Fruit fly (Drosophila melanogaster) whole organism, prepupa: Measurements from ENCODE around the gene Mgstl.

ENCODE experiments used
- Blimp-1 ChIP-seq: fragments of 200-800 bp; sonication (Bioruptor generic); optimal IDR thresholded peaks from 3 replicates; lab custom pipeline; 2017; ENCODE audit warnings: missing biosample characterization, missing genetic modification characterization, mild to moderate bottlenecking, moderate library complexity, missing genetic modification reagents
- CG10631 ChIP-seq: fragments of 200-800 bp; sonication (Bioruptor generic); optimal IDR thresholded peaks from 2 replicates; lab custom pipeline; 2016; ENCODE audit warnings: missing biosample characterization, missing genetic modification characterization
- CG11762 ChIP-seq: fragments of 200-800 bp; sonication (Bioruptor generic); optimal IDR thresholded peaks from 3 replicates; lab custom pipeline; 2016; ENCODE audit warnings: missing biosample characterization, missing genetic modification characterization; ENCODE audit not compliant: insufficient read depth
- CG11902 ChIP-seq: fragments of 200-800 bp; sonication (Bioruptor generic); optimal IDR thresholded peaks from 3 replicates; lab custom pipeline; 2016; ENCODE audit warnings: missing biosample characterization, missing genetic modification characterization
- CG1621 ChIP-seq: fragments of 200-800 bp; sonication (Bioruptor generic); optimal IDR thresholded peaks from 3 replicates; lab custom pipeline; 2018; ENCODE audit warnings: missing biosample characterization, mild to moderate bottlenecking, missing genetic modification characterization
- CG16779 ChIP-seq: fragments of 200-800 bp; sonication (Bioruptor generic); optimal IDR thresholded peaks from 3 replicates; lab custom pipeline; 2017; ENCODE audit warnings: missing biosample characterization, mild to moderate bottlenecking, missing genetic modification characterization
- CG31627 ChIP-seq: fragments of 200-800 bp; sonication (Bioruptor generic); optimal IDR thresholded peaks from 3 replicates; lab custom pipeline; 2016; ENCODE audit warnings: missing biosample characterization, missing genetic modification characterization
- CG32006 ChIP-seq: fragments of 200-800 bp; sonication (Bioruptor generic); optimal IDR thresholded peaks from 3 replicates; lab custom pipeline; 2017; ENCODE audit warnings: missing biosample characterization, mild to moderate bottlenecking, missing genetic modification characterization
- CG34406 ChIP-seq: fragments of 200-800 bp; sonication (Bioruptor generic); optimal IDR thresholded peaks from 3 replicates; lab custom pipeline; 2016; ENCODE audit warnings: missing biosample characterization, missing genetic modification characterization
- CG3919 ChIP-seq: fragments of 200-800 bp; sonication (Bioruptor generic); optimal IDR thresholded peaks from 3 replicates; lab custom pipeline; 2016; ENCODE audit warnings: missing biosample characterization, missing genetic modification characterization
- CG4318 ChIP-seq: fragments of 200-800 bp; sonication (Bioruptor generic); optimal IDR thresholded peaks from 3 replicates; lab custom pipeline; 2017; ENCODE audit warnings: missing biosample characterization, mild to moderate bottlenecking, missing genetic modification characterization
- CG6163 ChIP-seq: fragments of 200-800 bp; sonication (Bioruptor generic); IDR thresholded peaks from 3 replicates; pipeline ENCODE4 v1.3.6; 2022; ENCODE audit warnings: missing biosample characterization, missing genetic modification characterization
- CG6792 ChIP-seq: fragments of 200-800 bp; sonication (Bioruptor generic); optimal IDR thresholded peaks from 3 replicates; lab custom pipeline; 2016; ENCODE audit warnings: missing biosample characterization, missing genetic modification characterization
- CG6808 ChIP-seq: fragments of 200-800 bp; sonication (Bioruptor generic); optimal IDR thresholded peaks from 3 replicates; lab custom pipeline; 2017; ENCODE audit warnings: missing biosample characterization, missing genetic modification characterization, mild to moderate bottlenecking, moderate library complexity, missing genetic modification reagents
- CG6854 ChIP-seq: fragments of 200-800 bp; sonication (Bioruptor generic); optimal IDR thresholded peaks from 2 replicates; lab custom pipeline; 2017; ENCODE audit warnings: missing biosample characterization, mild to moderate bottlenecking, missing genetic modification characterization
- CG7368 ChIP-seq: fragments of 200-800 bp; sonication (Bioruptor generic); optimal IDR thresholded peaks from 3 replicates; lab custom pipeline; 2016; ENCODE audit warnings: missing biosample characterization, missing genetic modification characterization
- CG8119 ChIP-seq: fragments of 200-800 bp; sonication (Bioruptor generic); IDR thresholded peaks from 3 replicates; pipeline ENCODE4 v1.3.6; 2022; ENCODE audit warnings: missing biosample characterization, missing genetic modification characterization
- Eip75B ChIP-seq: fragments of 200-800 bp; sonication (Bioruptor generic); optimal IDR thresholded peaks from 3 replicates; lab custom pipeline; 2016; ENCODE audit warnings: missing biosample characterization, missing genetic modification characterization
- Eip78C ChIP-seq: fragments of 200-800 bp; sonication (Bioruptor generic); peaks from one replicate; lab custom pipeline; 2016; ENCODE audit warnings: missing biosample characterization, missing genetic modification characterization
- Eip93F ChIP-seq: fragments of 200-800 bp; sonication (Bioruptor generic); optimal IDR thresholded peaks from 2 replicates; lab custom pipeline; 2016; ENCODE audit warnings: missing biosample characterization, mild to moderate bottlenecking, missing genetic modification characterization
- Ets21C ChIP-seq: fragments of 200-800 bp; sonication (Bioruptor generic); optimal IDR thresholded peaks from 3 replicates; lab custom pipeline; 2016; ENCODE audit warnings: missing biosample characterization, missing genetic modification characterization
- Ets96B ChIP-seq: fragments of 200-800 bp; optimal IDR thresholded peaks from 2 replicates; lab custom pipeline; 2019; ENCODE audit warnings: missing biosample characterization, mild to moderate bottlenecking, missing genetic modification characterization, moderate library complexity
- Gug ChIP-seq: fragments of 200-800 bp; sonication (Bioruptor generic); IDR thresholded peaks from 2 replicates; pipeline ENCODE4 v1.3.6; 2022; ENCODE audit warnings: missing biosample characterization, missing genetic modification characterization
- Hr39 ChIP-seq: fragments of 200-800 bp; sonication (Bioruptor generic); optimal IDR thresholded peaks from 2 replicates; lab custom pipeline; 2016; ENCODE audit warnings: missing biosample characterization, missing genetic modification characterization
- Lpt ChIP-seq: fragments of 200-800 bp; sonication (Bioruptor generic); optimal IDR thresholded peaks from 3 replicates; lab custom pipeline; 2016; ENCODE audit warnings: missing biosample characterization, missing genetic modification characterization
- Met ChIP-seq: fragments of 200-800 bp; sonication (Bioruptor generic); optimal IDR thresholded peaks from 3 replicates; lab custom pipeline; 2016; ENCODE audit warnings: missing biosample characterization, missing genetic modification characterization
- OdsH ChIP-seq: fragments of 200-800 bp; sonication (Bioruptor generic); optimal IDR thresholded peaks from 3 replicates; lab custom pipeline; 2016; ENCODE audit warnings: missing biosample characterization, missing genetic modification characterization
- Smox ChIP-seq: fragments of 200-800 bp; sonication (Bioruptor generic); optimal IDR thresholded peaks from 3 replicates; lab custom pipeline; 2016; ENCODE audit warnings: missing biosample characterization, missing genetic modification characterization
- Sox102F ChIP-seq: fragments of 200-800 bp; sonication (Bioruptor generic); optimal IDR thresholded peaks from 2 replicates; lab custom pipeline; 2016; ENCODE audit warnings: missing biosample characterization, mild to moderate bottlenecking, missing genetic modification characterization
- Sox14 ChIP-seq: fragments of 200-800 bp; sonication (Bioruptor generic); optimal IDR thresholded peaks from 3 replicates; lab custom pipeline; 2016; ENCODE audit warnings: missing biosample characterization, missing genetic modification characterization
- Sox15 ChIP-seq: fragments of 200-800 bp; sonication (Bioruptor generic); optimal IDR thresholded peaks from 3 replicates; lab custom pipeline; 2016; ENCODE audit warnings: missing biosample characterization, missing genetic modification characterization
- achi ChIP-seq: fragments of 200-800 bp; sonication (Bioruptor generic); optimal IDR thresholded peaks from 3 replicates; lab custom pipeline; 2016; ENCODE audit warnings: missing biosample characterization, missing genetic modification characterization
- acj6 ChIP-seq: fragments of 200-800 bp; sonication (Bioruptor generic); optimal IDR thresholded peaks from 3 replicates; lab custom pipeline; 2016; ENCODE audit warnings: missing biosample characterization, missing genetic modification characterization
- dac ChIP-seq: fragments of 200-800 bp; sonication (Bioruptor generic); optimal IDR thresholded peaks from 2 replicates; lab custom pipeline; 2017; ENCODE audit warnings: missing biosample characterization, mild to moderate bottlenecking, missing genetic modification characterization
- dsx ChIP-seq: fragments of 200-800 bp; optimal IDR thresholded peaks from 3 replicates; lab custom pipeline; 2019; ENCODE audit warnings: missing biosample characterization, mild to moderate bottlenecking, missing genetic modification characterization, moderate library complexity; ENCODE audit not compliant: poor library complexity, severe bottlenecking
- esn ChIP-seq: fragments of 200-800 bp; sonication (Bioruptor generic); optimal IDR thresholded peaks from 2 replicates; lab custom pipeline; 2016; ENCODE audit warnings: missing biosample characterization, mild to moderate bottlenecking, missing genetic modification characterization, moderate library complexity
- fkh ChIP-seq: fragments of 200-800 bp; sonication (Bioruptor generic); optimal IDR thresholded peaks from 3 replicates; lab custom pipeline; 2017; ENCODE audit warnings: missing biosample characterization, mild to moderate bottlenecking, missing genetic modification characterization, moderate library complexity
- lz ChIP-seq: fragments of 200-800 bp; sonication (Bioruptor generic); optimal IDR thresholded peaks from 3 replicates; lab custom pipeline; 2016; ENCODE audit warnings: missing biosample characterization, missing genetic modification characterization
- net ChIP-seq: fragments of 200-800 bp; sonication (Bioruptor generic); optimal IDR thresholded peaks from 3 replicates; lab custom pipeline; 2016; ENCODE audit warnings: missing biosample characterization, missing genetic modification characterization
- pdm3 ChIP-seq: fragments of 200-800 bp; sonication (Bioruptor generic); optimal IDR thresholded peaks from 3 replicates; lab custom pipeline; 2016; ENCODE audit warnings: missing biosample characterization, missing genetic modification characterization
- spab ChIP-seq: fragments of 200-800 bp; sonication (Bioruptor generic); optimal IDR thresholded peaks from 2 replicates; lab custom pipeline; 2017; ENCODE audit warnings: missing biosample characterization, mild to moderate bottlenecking, missing genetic modification characterization, missing genetic modification reagents
- ss ChIP-seq, 2 experiments: fragments of 200-800 bp; sonication (Bioruptor generic); optimal IDR thresholded peaks; 2 replicates in 1 of 2; 3 replicates in 1 of 2; lab custom pipeline; 2017 to 2018; ENCODE audit warnings: mild to moderate bottlenecking in 2 of 2, missing biosample characterization in 2 of 2, missing genetic modification characterization in 2 of 2, moderate library complexity in 1 of 2
- vri ChIP-seq: fragments of 200-800 bp; sonication (Bioruptor generic); optimal IDR thresholded peaks from 3 replicates; lab custom pipeline; 2016; ENCODE audit warnings: missing biosample characterization, mild to moderate bottlenecking, missing genetic modification characterization

The Mgstl gene

DNA sequence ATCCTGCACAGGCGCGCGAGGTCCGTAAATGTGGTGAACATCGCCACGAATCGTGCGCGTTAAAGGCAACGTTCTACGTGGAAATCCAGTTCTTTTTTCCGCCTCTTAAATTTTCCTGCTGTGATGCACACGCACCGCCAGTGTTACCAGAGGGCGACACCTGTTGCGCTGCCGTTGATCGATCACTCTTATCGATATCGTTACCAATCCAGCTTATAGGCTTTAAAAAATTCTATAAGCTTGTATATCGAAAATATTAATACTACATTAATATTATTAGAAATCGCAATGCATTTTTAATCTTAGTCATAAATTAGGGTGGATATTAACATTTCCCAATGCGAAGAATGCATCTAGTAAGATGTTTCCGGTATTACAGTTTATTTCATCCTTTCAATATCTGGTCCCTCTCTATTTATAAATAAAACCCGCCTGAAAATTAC, 10.1 kb upstream of the Mgstl start, which contains the start of gene CG1529:
Gene CG1529, minus strand, starts transcription at position 132 of the 443 bp plus-strand sequence.
- no peak for TF ChIP-seq pdm3
- TF ChIP-seq Eip78C = peak; percentile 62

DNA sequence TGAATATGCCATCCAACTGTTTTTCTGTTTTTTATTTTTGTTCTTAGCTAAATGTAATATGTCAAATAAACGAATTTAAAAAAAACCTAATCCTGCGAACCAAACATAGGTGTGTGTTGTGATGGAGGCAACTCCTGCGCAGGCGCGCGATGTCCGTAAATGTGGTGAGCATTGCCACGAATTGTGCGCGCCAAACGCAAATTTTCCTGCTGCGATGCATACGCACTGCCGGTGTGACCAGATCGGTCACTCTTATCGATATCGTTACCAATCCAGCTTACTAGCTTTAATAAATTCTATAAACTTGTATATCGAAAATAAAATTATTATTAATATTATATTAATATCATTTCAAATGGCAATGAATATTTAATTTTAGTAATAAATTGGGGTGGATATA, 7.3 kb upstream of the Mgstl start:
- TF ChIP-seq CG6792 (GFP tag; lab: Kevin White, UChicago) (no peak), CG10631 (GFP tag; lab: Kevin White, UChicago) (no peak), CG6163 (GFP tag; lab: Robert Waterston, UW) (no peak), lz (no peak), Eip75B (GFP tag; lab: Kevin White, UChicago) (no peak), Met (no peak), fkh (GFP tag; lab: Kevin White, UChicago) (no peak), dac (GFP tag; lab: Kevin White, UChicago) (no peak), CG16779 (tag; lab: Kevin White, UChicago) (no peak), spab (GFP tag; lab: Kevin White, UChicago) (no peak), CG32006 (no peak), Eip93F (GFP tag; lab: Kevin White, UChicago) (no peak), vri (GFP tag; lab: Kevin White, UChicago) (no peak)

DNA sequence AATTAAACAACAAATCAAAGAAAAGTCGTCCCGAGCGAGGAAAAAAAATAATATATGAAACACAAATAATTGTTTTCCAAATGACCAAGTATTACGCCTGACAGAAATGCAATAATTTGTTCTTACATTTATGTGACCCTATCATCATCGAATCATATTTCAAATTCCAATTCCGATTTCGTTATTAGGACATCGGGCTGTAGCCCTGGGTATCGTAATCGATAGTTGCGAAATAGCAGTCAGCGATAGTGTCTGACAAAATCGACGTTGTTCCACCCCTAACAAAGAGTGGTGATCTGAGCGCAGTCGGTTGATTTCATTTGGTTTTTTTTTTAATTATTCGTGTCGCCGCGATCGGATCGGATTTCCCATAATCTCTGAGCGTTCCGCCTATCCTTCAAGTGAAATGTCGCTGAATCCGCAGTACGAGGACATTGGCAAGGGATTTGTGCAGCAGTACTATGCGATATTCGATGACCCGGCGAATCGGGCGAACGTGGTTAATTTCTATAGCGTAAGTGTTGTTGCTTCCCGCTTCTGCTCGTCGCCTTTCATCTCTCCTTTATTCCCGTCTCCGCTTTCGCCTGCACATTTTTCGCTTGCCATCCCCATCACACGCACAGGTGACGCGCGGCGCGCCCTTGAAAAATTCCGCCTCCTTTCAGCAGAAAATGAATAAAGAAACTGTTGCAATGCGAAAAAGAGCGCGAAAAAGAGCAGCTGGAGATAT, 6.6 kb upstream of the Mgstl start, which contains the start of gene Ntf-2:
Gene Ntf-2, plus strand, starts transcription at position 262 of the 730 bp plus-strand sequence.
- no peak for TF ChIP-seq esn (GFP tag; lab: Kevin White, UChicago)
- TF ChIP-seq Met = no peak
- peak; percentile 26 to 28 for TF ChIP-seq ss (GFP tag; optimal IDR thresholded peaks at IDR 0.05; lab: Kevin White, UChicago)
- TF ChIP-seq fkh (GFP tag; lab: Kevin White, UChicago) = no peak
- TF ChIP-seq CG6792 (GFP tag; lab: Kevin White, UChicago) = no peak
- no peak for TF ChIP-seq net (GFP tag; lab: Kevin White, UChicago)
- peak; percentile 11 for TF ChIP-seq CG31627 (GFP tag; lab: Kevin White, UChicago)
- peak; percentile 19 for TF ChIP-seq CG3919 (GFP tag; lab: Kevin White, UChicago)
- TF ChIP-seq CG1621 = no peak
- TF ChIP-seq CG11762 (GFP tag; lab: Kevin White, UChicago) = no peak
- TF ChIP-seq CG7368 = no peak
- TF ChIP-seq acj6 (GFP tag; lab: Kevin White, UChicago) = no peak
- TF ChIP-seq dac (GFP tag; lab: Kevin White, UChicago) = no peak
- no peak for TF ChIP-seq CG10631 (GFP tag; lab: Kevin White, UChicago)
- no peak for TF ChIP-seq Smox (GFP tag; lab: Kevin White, UChicago)
- TF ChIP-seq CG8119 = no peak
- no peak for TF ChIP-seq CG32006
- no peak for TF ChIP-seq OdsH (GFP tag; lab: Kevin White, UChicago)
- no peak for TF ChIP-seq Ets96B
- no peak for TF ChIP-seq Sox102F (GFP tag; lab: Kevin White, UChicago)
- no peak for TF ChIP-seq Lpt (GFP tag; lab: Kevin White, UChicago)
- peak; percentile 35 for TF ChIP-seq Eip78C
- no peak for TF ChIP-seq Sox14
- no peak for TF ChIP-seq Gug (GFP tag; lab: Robert Waterston, UW)
- TF ChIP-seq Blimp-1 (GFP tag; lab: Kevin White, UChicago) = no peak
- no peak for TF ChIP-seq CG4318 (GFP tag; lab: Kevin White, UChicago)
- peak; percentile 21 for TF ChIP-seq Hr39 (GFP tag; lab: Kevin White, UChicago)
- no peak for TF ChIP-seq Sox15 (GFP tag; lab: Kevin White, UChicago)
- TF ChIP-seq CG6854 = peak; percentile 20
- no peak for TF ChIP-seq pdm3
- no peak for TF ChIP-seq CG11902
- TF ChIP-seq CG6808 = no peak
- no peak for TF ChIP-seq achi (GFP tag; lab: Kevin White, UChicago)
- no peak for TF ChIP-seq Eip93F (GFP tag; lab: Kevin White, UChicago)
- TF ChIP-seq dsx (GFP tag; lab: Kevin White, UChicago) = no peak
- no peak for TF ChIP-seq Ets21C (GFP tag; lab: Kevin White, UChicago)
- TF ChIP-seq CG34406 (GFP tag; lab: Kevin White, UChicago) = no peak
